Fruit fly (Drosophila melanogaster) whole organism, wandering third instar larva: ENCODE results near the gene CG17568.

ENCODE experiments used
- CG9705 ChIP-seq: fragments of 200-800 bp; sonication (Bioruptor generic); optimal IDR thresholded peaks from 2 replicates; lab custom pipeline; 2018; ENCODE audit warnings: missing biosample characterization, mild to moderate bottlenecking, missing genetic modification characterization
- Dif ChIP-seq: fragments of 200-275, 200-300 bp; sonication (Bioruptor generic); optimal IDR thresholded peaks from 2 replicates; lab custom pipeline; 2018; ENCODE audit warnings: missing biosample characterization, missing genetic modification characterization; ENCODE audit not compliant: partially characterized antibody
- Jra ChIP-seq: sonication (Bioruptor generic); optimal IDR thresholded peaks from 2 replicates; lab custom pipeline; 2016; ENCODE audit warnings: missing biosample characterization, missing genetic modification characterization
- Myc ChIP-seq: fragments of >200 bp; optimal IDR thresholded peaks from 2 replicates; lab custom pipeline; 2017
- Rel ChIP-seq, 2 experiments: fragments of 200-800 bp; sonication (Bioruptor generic) in 1 of 2; optimal IDR thresholded peaks; 2 replicates in 1 of 2; 3 replicates in 1 of 2; lab custom pipeline; 2016 to 2019; ENCODE audit warnings: mild to moderate bottlenecking in 2 of 2, missing biosample characterization in 2 of 2, missing genetic modification characterization in 2 of 2, moderate library complexity in 1 of 2
- pan ChIP-seq: fragments of >200 bp; optimal IDR thresholded peaks from 2 replicates; lab custom pipeline; 2017
- psq ChIP-seq: fragments of 200-800 bp; sonication (Bioruptor generic); optimal IDR thresholded peaks from 3 replicates; lab custom pipeline; 2017; ENCODE audit warnings: missing biosample characterization, mild to moderate bottlenecking, missing genetic modification characterization, moderate library complexity
- tai ChIP-seq: sonication (Bioruptor generic); optimal IDR thresholded peaks from 2 replicates; lab custom pipeline; 2016; ENCODE audit warnings: missing biosample characterization, missing genetic modification characterization

- no peak for TF ChIP-seq Rel (GFP tag; optimal IDR thresholded peaks at IDR 0.05; lab: Kevin White, UChicago)
- no peak for TF ChIP-seq Rel (tag; optimal IDR thresholded peaks at IDR 0.05; lab: Kevin White, UChicago)
- no peak for TF ChIP-seq Dif
- no peak for TF ChIP-seq pan
- TF ChIP-seq Myc (lab: Kevin White, UChicago) = no peak
- TF ChIP-seq tai = no peak
- TF ChIP-seq psq (GFP tag; lab: Kevin White, UChicago) = peak; percentile 13
- TF ChIP-seq Jra = no peak
- no peak for TF ChIP-seq CG9705
These were observed 35.5 kb downstream of the CG17568 start for dm6 chr2L:19146047-19146446.
